Fruit fly (Drosophila melanogaster) whole organism, embryonic: ENCODE data around the gene CG13658.

ENCODE experiments used
- Awh ChIP-seq: fragments of 200-800 bp; sonication (Bioruptor generic); IDR thresholded peaks from 2 replicates; pipeline ENCODE4, ENCODE4 v1.3.6; 2022; ENCODE audit warnings: missing biosample characterization, missing genetic modification characterization
- B-H1 ChIP-seq: fragments of 200-800 bp; sonication (Bioruptor generic); IDR thresholded peaks from 3 replicates; pipeline ENCODE4 v1.3.6; 2022; ENCODE audit warnings: missing biosample characterization, missing genetic modification characterization
- CG10321 ChIP-seq: fragments of 200-800 bp; sonication (Bioruptor generic); IDR thresholded peaks from 2 replicates; pipeline ENCODE4 v1.3.6; 2022; ENCODE audit warnings: missing biosample characterization, missing genetic modification characterization
- CG10543 ChIP-seq: fragments of 200-800 bp; sonication (Bioruptor generic); optimal IDR thresholded peaks from 3 replicates; lab custom pipeline; 2017; ENCODE audit warnings: missing biosample characterization, mild to moderate bottlenecking, missing genetic modification characterization, moderate library complexity
- CG11085 ChIP-seq: fragments of 200-800 bp; sonication (Bioruptor generic); IDR thresholded peaks from 2 replicates; pipeline ENCODE4 v1.3.6; 2022; ENCODE audit warnings: missing biosample characterization, missing genetic modification characterization
- CG11560 ChIP-seq: fragments of 200-800 bp; sonication (Bioruptor generic); IDR thresholded peaks from 3 replicates; pipeline ENCODE4 v1.3.6; 2022; ENCODE audit warnings: missing biosample characterization, missing genetic modification characterization
- CG12391 ChIP-seq: fragments of 200-800 bp; sonication (Bioruptor generic); optimal IDR thresholded peaks from 3 replicates; lab custom pipeline; 2018; ENCODE audit warnings: missing biosample characterization, mild to moderate bottlenecking, missing genetic modification characterization, moderate library complexity
- CG13287 ChIP-seq: fragments of 200-800 bp; sonication (Bioruptor generic); IDR thresholded peaks from 2 replicates; pipeline ENCODE4 v1.3.6; 2022; ENCODE audit warnings: missing biosample characterization, missing genetic modification characterization; ENCODE audit not compliant: partially characterized antibody
- CG13424 ChIP-seq: fragments of 200-800 bp; sonication (Bioruptor generic); optimal IDR thresholded peaks from 2 replicates; lab custom pipeline; 2019; ENCODE audit warnings: missing biosample characterization, mild to moderate bottlenecking, missing genetic modification characterization, moderate library complexity
- CG13624 ChIP-seq: fragments of 200-800 bp; sonication (Bioruptor generic); optimal IDR thresholded peaks from 2 replicates; lab custom pipeline; 2016; ENCODE audit warnings: missing biosample characterization, missing genetic modification characterization
- CG1792 ChIP-seq: fragments of 200-800 bp; sonication (Bioruptor generic); optimal IDR thresholded peaks from 2 replicates; lab custom pipeline; 2016; ENCODE audit warnings: missing biosample characterization, missing genetic modification characterization
- CG2712 ChIP-seq: fragments of 200-800 bp; optimal IDR thresholded peaks from 3 replicates; lab custom pipeline; 2019; ENCODE audit warnings: missing biosample characterization, mild to moderate bottlenecking, missing genetic modification characterization, moderate library complexity
- CG32532 ChIP-seq: fragments of 200-800 bp; sonication (Bioruptor generic); IDR thresholded peaks from 2 replicates; pipeline ENCODE4 v1.3.6; 2022; ENCODE audit warnings: missing biosample characterization, missing genetic modification characterization
- CG3281 ChIP-seq: fragments of 200-800 bp; sonication (Bioruptor generic); optimal IDR thresholded peaks from 3 replicates; lab custom pipeline; 2017; ENCODE audit warnings: missing biosample characterization, mild to moderate bottlenecking, missing genetic modification characterization
- CG34224 ChIP-seq: fragments of 200-800 bp; sonication (Bioruptor generic); IDR thresholded peaks from 3 replicates; pipeline ENCODE4 v1.3.6; 2022; ENCODE audit warnings: missing biosample characterization, missing genetic modification characterization; ENCODE audit not compliant: partially characterized antibody
- CG34376 ChIP-seq: fragments of 200-800 bp; sonication (Bioruptor generic); optimal IDR thresholded peaks from 2 replicates; lab custom pipeline; 2018; ENCODE audit warnings: missing biosample characterization, mild to moderate bottlenecking, missing genetic modification characterization
- CG3726 ChIP-seq: fragments of 200-800 bp; sonication (Bioruptor generic); IDR thresholded peaks from 3 replicates; pipeline ENCODE4, ENCODE4 v1.3.6; 2022; ENCODE audit warnings: missing biosample characterization, missing genetic modification characterization
- CG5180 ChIP-seq: fragments of 200-800 bp; sonication (Bioruptor generic); optimal IDR thresholded peaks from 3 replicates; lab custom pipeline; 2017; ENCODE audit warnings: missing biosample characterization, missing genetic modification characterization, mild to moderate bottlenecking, moderate library complexity, missing genetic modification reagents
- Dll ChIP-seq: fragments of 200-800 bp; sonication (Bioruptor generic); IDR thresholded peaks from 4 replicates; pipeline ENCODE4 v1.3.6; 2022; ENCODE audit warnings: missing biosample characterization, missing genetic modification characterization; ENCODE audit not compliant: partially characterized antibody
- Fer2 ChIP-seq: fragments of 200-800 bp; sonication (Bioruptor generic); optimal IDR thresholded peaks from 2 replicates; lab custom pipeline; 2018; ENCODE audit warnings: missing biosample characterization, mild to moderate bottlenecking, missing genetic modification characterization, moderate library complexity
- H15 ChIP-seq: fragments of 200-800 bp; sonication (Bioruptor generic); IDR thresholded peaks from 3 replicates; pipeline ENCODE4 v1.3.6; 2022; ENCODE audit warnings: missing biosample characterization, missing genetic modification characterization
- Hmx ChIP-seq: fragments of 200-800 bp; sonication (Bioruptor generic); optimal IDR thresholded peaks from 2 replicates; lab custom pipeline; 2016; ENCODE audit warnings: missing biosample characterization, missing genetic modification characterization
- Hr39 ChIP-seq: fragments of >200 bp; optimal IDR thresholded peaks from 2 replicates; lab custom pipeline; 2017
- Lim3 ChIP-seq: fragments of 200-800 bp; sonication (Bioruptor generic); IDR thresholded peaks from 2 replicates; pipeline ENCODE4 v1.3.6; 2022; ENCODE audit warnings: missing biosample characterization, missing genetic modification characterization
- NC2β ChIP-seq: fragments of 200-800 bp; sonication (Bioruptor generic); optimal IDR thresholded peaks from 2 replicates; lab custom pipeline; 2016; ENCODE audit warnings: missing biosample characterization, missing genetic modification characterization
- Opbp ChIP-seq: fragments of 200-800 bp; sonication (Bioruptor generic); IDR thresholded peaks from 3 replicates; pipeline ENCODE4 v1.3.6; 2022; ENCODE audit warnings: missing biosample characterization, missing genetic modification characterization; ENCODE audit not compliant: partially characterized antibody
- Ravus ChIP-seq: fragments of 200-800 bp; sonication (Bioruptor generic); IDR thresholded peaks from 2 replicates; pipeline ENCODE4 v1.3.6; 2022; ENCODE audit warnings: missing biosample characterization, missing genetic modification characterization
- Six4 ChIP-seq: fragments of 200-800 bp; sonication (Bioruptor generic); optimal IDR thresholded peaks from 2 replicates; lab custom pipeline; 2016; ENCODE audit warnings: missing biosample characterization, missing genetic modification characterization
- Sry-β ChIP-seq: fragments of 200-800 bp; sonication (Bioruptor generic); optimal IDR thresholded peaks from 2 replicates; lab custom pipeline; 2018; ENCODE audit warnings: missing biosample characterization, mild to moderate bottlenecking, missing genetic modification characterization, moderate library complexity
- Ssrp ChIP-seq: fragments of 200-800 bp; sonication (Bioruptor generic); optimal IDR thresholded peaks from 2 replicates; lab custom pipeline; 2018; ENCODE audit warnings: missing biosample characterization, mild to moderate bottlenecking, missing genetic modification characterization, moderate library complexity
- al ChIP-seq: fragments of 200-800 bp; sonication (Bioruptor generic); IDR thresholded peaks from 2 replicates; pipeline ENCODE4 v1.3.6; 2022; ENCODE audit warnings: missing biosample characterization, missing genetic modification characterization
- amos ChIP-seq: fragments of 200-800 bp; sonication (Bioruptor generic); IDR thresholded peaks from 2 replicates; pipeline ENCODE4 v1.3.6; 2022; ENCODE audit warnings: missing biosample characterization, missing genetic modification characterization; ENCODE audit not compliant: partially characterized antibody
- caup ChIP-seq: fragments of 200-800 bp; sonication (Bioruptor generic); optimal IDR thresholded peaks from 3 replicates; lab custom pipeline; 2017; ENCODE audit warnings: missing biosample characterization, mild to moderate bottlenecking, missing genetic modification characterization, moderate library complexity; ENCODE audit not compliant: severe bottlenecking
- croc ChIP-seq: fragments of 200-800 bp; sonication (Bioruptor generic); conservative IDR thresholded peaks from 3 replicates; pipeline ENCODE4 v1.3.6; 2022; ENCODE audit warnings: missing biosample characterization, missing genetic modification characterization
- emc ChIP-seq: fragments of 200-800 bp; sonication (Bioruptor generic); optimal IDR thresholded peaks from 2 replicates; lab custom pipeline; 2016; ENCODE audit warnings: missing biosample characterization, missing genetic modification characterization
- esg ChIP-seq: fragments of 200-800 bp; sonication (Bioruptor generic); conservative IDR thresholded peaks from 2 replicates; pipeline ENCODE4 v1.3.6; 2022; ENCODE audit warnings: missing biosample characterization, missing genetic modification characterization
- eyg ChIP-seq: fragments of 200-800 bp; sonication (Bioruptor generic); optimal IDR thresholded peaks from 3 replicates; lab custom pipeline; 2016; ENCODE audit warnings: missing biosample characterization, missing genetic modification characterization
- fu2 ChIP-seq: fragments of 200-800 bp; sonication (Bioruptor generic); optimal IDR thresholded peaks from 2 replicates; lab custom pipeline; 2016; ENCODE audit warnings: missing biosample characterization, missing genetic modification characterization
- lab ChIP-seq: fragments of 200-800 bp; sonication (Bioruptor generic); optimal IDR thresholded peaks from 3 replicates; lab custom pipeline; 2017; ENCODE audit warnings: missing biosample characterization, missing genetic modification characterization, mild to moderate bottlenecking, moderate library complexity, missing genetic modification reagents
- lov ChIP-seq, 2 experiments: fragments of 200-800 bp in 1 of 2; fragments of >200 bp in 1 of 2; sonication (Bioruptor generic) in 1 of 2; IDR thresholded peaks in 1 of 2; optimal IDR thresholded peaks in 1 of 2; 2 replicates in 1 of 2; 3 replicates in 1 of 2; pipeline versions ENCODE4 v1.3.6 to Lab custom; 2017 to 2022; ENCODE audit warnings: missing biosample characterization in 1 of 2, missing genetic modification characterization in 1 of 2
- oc ChIP-seq: fragments of 200-800 bp; sonication (Bioruptor generic); optimal IDR thresholded peaks from 2 replicates; lab custom pipeline; 2018; ENCODE audit warnings: missing biosample characterization, mild to moderate bottlenecking, missing genetic modification characterization, moderate library complexity
- pb ChIP-seq: fragments of 200-800 bp; sonication (Bioruptor generic); optimal IDR thresholded peaks from 3 replicates; lab custom pipeline; 2016; ENCODE audit warnings: missing biosample characterization, missing genetic modification characterization
- pros ChIP-seq: fragments of 200-800 bp; sonication (Bioruptor generic); optimal IDR thresholded peaks from 3 replicates; lab custom pipeline; 2019; ENCODE audit warnings: missing biosample characterization, mild to moderate bottlenecking, missing genetic modification characterization, moderate library complexity
- ranshi ChIP-seq: fragments of 200-800 bp; sonication (Bioruptor generic); IDR thresholded peaks from 2 replicates; pipeline ENCODE4 v1.3.6; 2022; ENCODE audit warnings: missing biosample characterization, missing genetic modification characterization
- sima ChIP-seq: fragments of 200-800 bp; sonication (Bioruptor generic); optimal IDR thresholded peaks from 2 replicates; lab custom pipeline; 2016; ENCODE audit warnings: missing biosample characterization, missing genetic modification characterization
- sisA ChIP-seq: fragments of 200-800 bp; sonication (Bioruptor generic); IDR thresholded peaks from 2 replicates; pipeline ENCODE4 v1.3.6; 2022; ENCODE audit warnings: missing biosample characterization, missing genetic modification characterization
- so ChIP-seq: fragments of 200-800 bp; sonication (Bioruptor generic); IDR thresholded peaks from 3 replicates; pipeline ENCODE4 v1.3.6; 2022; ENCODE audit warnings: missing biosample characterization, missing genetic modification characterization
- toy ChIP-seq: fragments of 200-800 bp; sonication (Bioruptor generic); IDR thresholded peaks from 2 replicates; pipeline ENCODE4 v1.3.6; 2022; ENCODE audit warnings: missing biosample characterization, missing genetic modification characterization
- wdn ChIP-seq: fragments of 200-800 bp; sonication (Bioruptor generic); IDR thresholded peaks from 2 replicates; pipeline ENCODE4 v1.3.6; 2022; ENCODE audit warnings: missing biosample characterization, missing genetic modification characterization
- zen2 ChIP-seq: fragments of 200-800 bp; sonication (Bioruptor generic); IDR thresholded peaks from 3 replicates; pipeline ENCODE4 v1.3.6; 2022; ENCODE audit warnings: missing biosample characterization, missing genetic modification characterization; ENCODE audit not compliant: partially characterized antibody

CG13658 gene

dm6 chr3R:25262322-25262761, 24.9 kb upstream of the CG13658 start, which contains the start of the genes Kdsr and CG11858:
Gene Kdsr (minus strand): TSS chr3R:25262498.
Gene CG11858 (plus strand): TSS chr3R:25262741.
- TF ChIP-seq Six4 (GFP tag; lab: Kevin White, UChicago) (no peak), pb (GFP tag; lab: Kevin White, UChicago) (peak; percentile 3), fu2 (GFP tag; lab: Kevin White, UChicago) (peak; percentile 21), wdn (0 out of 2 replicates have a peak, but pooled peaks have one; percentile 48), so (GFP tag; lab: Robert Waterston, UW) (no peak), CG13624 (GFP tag; lab: Kevin White, UChicago) (peak; percentile 61), B-H1 (GFP tag; lab: Robert Waterston, UW) (peak; percentile 43; the same call in 2 of the 3 replicates), Hmx (GFP tag; lab: Kevin White, UChicago) (no peak), CG32532 (peak; percentile 68), Opbp (no peak), CG34376 (GFP tag; lab: Kevin White, UChicago) (peak; percentile 77), Sry-β (GFP tag; lab: Kevin White, UChicago) (peak; percentile 99), sima (GFP tag; lab: Kevin White, UChicago) (no peak), NC2β (GFP tag; lab: Kevin White, UChicago) (peak; percentile 46), ranshi (GFP tag; lab: Robert Waterston, UW) (peak; percentile 54; the same call in 1 of the 2 replicates), H15 (GFP tag; lab: Robert Waterston, UW) (peak; percentile 74), lab (GFP tag; lab: Kevin White, UChicago) (no peak), Awh (GFP tag; lab: Robert Waterston, UW) (no peak), toy (GFP tag; lab: Robert Waterston, UW) (no peak), CG2712 (tag; lab: Kevin White, UChicago) (peak; percentile 82), Fer2 (tag; lab: Kevin White, UChicago) (peak; percentile 21), CG13287 (GFP tag; lab: Robert Waterston, UW) (peak; percentile 64; the same call in 1 of the 2 replicates), oc (tag; lab: Kevin White, UChicago) (peak; percentile 67), CG5180 (GFP tag; lab: Kevin White, UChicago) (no peak), Lim3 (GFP tag; lab: Robert Waterston, UW) (no peak), CG12391 (tag; lab: Kevin White, UChicago) (peak; percentile 79), esg (GFP tag; lab: Robert Waterston, UW) (peak; percentile 36; the same call in 1 of the 2 replicates), CG11560 (no peak), CG3281 (peak; percentile 49), croc (peak; percentile 39; the same call in 1 of the 3 replicates), lov (optimal IDR thresholded peaks at IDR 0.05; lab: Kevin White, UChicago) (no peak), lov (GFP tag; IDR thresholded peaks at IDR 0.05; lab: Robert Waterston, UW) (0 out of 3 replicates have a peak, but pooled peaks have one; percentile 63), CG3726 (GFP tag; lab: Robert Waterston, UW) (no peak), al (GFP tag; lab: Robert Waterston, UW) (peak; percentile 61), emc (no peak), Ssrp (peak; percentile 57), CG10543 (peak; percentile 59), zen2 (no peak), CG10321 (no peak), CG11085 (no peak), sisA (GFP tag; lab: Robert Waterston, UW) (peak; percentile 68), CG13424 (peak; percentile 69), Dll (GFP tag; lab: Robert Waterston, UW) (peak; percentile 45; the same call in 1 of the 4 replicates), CG34224 (GFP tag; lab: Robert Waterston, UW) (no peak), eyg (GFP tag; lab: Kevin White, UChicago) (no peak), CG1792 (GFP tag; lab: Kevin White, UChicago) (peak; percentile 40), Ravus (GFP tag; lab: Robert Waterston, UW) (peak; percentile 11; the same call in 1 of the 2 replicates), pros (GFP tag; lab: Kevin White, UChicago) (no peak), caup (GFP tag; lab: Kevin White, UChicago) (peak; percentile 58), amos (no peak), Hr39 (lab: Kevin White, UChicago) (no peak)
